Fruit fly (Drosophila melanogaster) whole organism, embryonic: ENCODE measurements around the gene CG15247.

Source experiments
- ATbp ChIP-seq: fragments of 200-800 bp; sonication (Bioruptor generic); optimal IDR thresholded peaks from 2 replicates; lab custom pipeline; 2017; ENCODE audit warnings: missing biosample characterization, mild to moderate bottlenecking, missing genetic modification characterization, missing genetic modification reagents
- Ada2b ChIP-seq: fragments of 200-800 bp; sonication (Bioruptor generic); IDR thresholded peaks from 2 replicates; pipeline ENCODE4 v1.3.6; 2022; ENCODE audit warnings: missing biosample characterization, missing genetic modification characterization
- CG10147 ChIP-seq: fragments of 200-800 bp; sonication (Bioruptor generic); optimal IDR thresholded peaks from 2 replicates; lab custom pipeline; 2019; ENCODE audit warnings: missing biosample characterization, mild to moderate bottlenecking, missing genetic modification characterization, moderate library complexity
- CG1024 ChIP-seq: fragments of 200-800 bp; sonication (Bioruptor generic); IDR thresholded peaks from 2 replicates; pipeline ENCODE4 v1.3.6; 2022; ENCODE audit warnings: missing biosample characterization, missing genetic modification characterization
- CG10366 ChIP-seq: fragments of 200-800 bp; sonication (Bioruptor generic); IDR thresholded peaks from 2 replicates; pipeline ENCODE4 v1.3.6; 2022; ENCODE audit warnings: missing biosample characterization, missing genetic modification characterization
- CG12219 ChIP-seq: fragments of 200-800 bp; sonication (Bioruptor generic); optimal IDR thresholded peaks from 3 replicates; lab custom pipeline; 2018; ENCODE audit warnings: missing biosample characterization, mild to moderate bottlenecking, missing genetic modification characterization
- CG13287 ChIP-seq: fragments of 200-800 bp; sonication (Bioruptor generic); IDR thresholded peaks from 2 replicates; pipeline ENCODE4 v1.3.6; 2022; ENCODE audit warnings: missing biosample characterization, missing genetic modification characterization; ENCODE audit not compliant: partially characterized antibody
- CG15269 ChIP-seq: fragments of 200-800 bp; sonication (Bioruptor generic); optimal IDR thresholded peaks from 2 replicates; lab custom pipeline; 2018; ENCODE audit warnings: missing biosample characterization, mild to moderate bottlenecking, missing genetic modification characterization, moderate library complexity
- CG15601 ChIP-seq: fragments of 200-800 bp; sonication (Bioruptor generic); optimal IDR thresholded peaks from 3 replicates; lab custom pipeline; 2019; ENCODE audit warnings: missing biosample characterization, mild to moderate bottlenecking, missing genetic modification characterization, moderate library complexity
- CG1603 ChIP-seq: fragments of 200-800 bp; sonication (Bioruptor generic); optimal IDR thresholded peaks from 2 replicates; lab custom pipeline; 2019; ENCODE audit warnings: missing biosample characterization, mild to moderate bottlenecking, missing genetic modification characterization, moderate library complexity
- CG17328 ChIP-seq: fragments of 200-800 bp; sonication (Bioruptor generic); IDR thresholded peaks from 2 replicates; pipeline ENCODE4 v1.3.6; 2022; ENCODE audit warnings: missing biosample characterization, missing genetic modification characterization
- CG18262 ChIP-seq: fragments of 200-800 bp; optimal IDR thresholded peaks from 3 replicates; lab custom pipeline; 2019; ENCODE audit warnings: missing biosample characterization, mild to moderate bottlenecking, missing genetic modification characterization, moderate library complexity
- CG2678 ChIP-seq: fragments of 200-800 bp; sonication (Bioruptor generic); optimal IDR thresholded peaks from 3 replicates; lab custom pipeline; 2019; ENCODE audit warnings: missing biosample characterization, mild to moderate bottlenecking, missing genetic modification characterization, moderate library complexity
- CG2712 ChIP-seq: fragments of 200-800 bp; optimal IDR thresholded peaks from 3 replicates; lab custom pipeline; 2019; ENCODE audit warnings: missing biosample characterization, mild to moderate bottlenecking, missing genetic modification characterization, moderate library complexity
- CG30403 ChIP-seq: fragments of 200-800 bp; sonication (Bioruptor generic); optimal IDR thresholded peaks from 3 replicates; lab custom pipeline; 2016; ENCODE audit warnings: missing biosample characterization, missing genetic modification characterization
- CG3847 ChIP-seq: fragments of 200-800 bp; sonication (Bioruptor generic); IDR thresholded peaks from 2 replicates; pipeline ENCODE4 v1.3.6; 2022; ENCODE audit warnings: missing biosample characterization, missing genetic modification characterization
- CG4328 ChIP-seq: fragments of 200-800 bp; sonication (Bioruptor generic); optimal IDR thresholded peaks from 3 replicates; lab custom pipeline; 2017; ENCODE audit warnings: missing biosample characterization, missing genetic modification reagents, missing genetic modification characterization
- CG4424 ChIP-seq: fragments of 200-800 bp; sonication (Bioruptor generic); optimal IDR thresholded peaks from 3 replicates; lab custom pipeline; 2016; ENCODE audit warnings: missing biosample characterization, missing genetic modification characterization
- CG7271 ChIP-seq: fragments of 200-800 bp; sonication (Bioruptor generic); optimal IDR thresholded peaks from 2 replicates; lab custom pipeline; 2018; ENCODE audit warnings: missing biosample characterization, mild to moderate bottlenecking, missing genetic modification characterization, moderate library complexity
- CG7839 ChIP-seq: fragments of 200-800 bp; sonication (Bioruptor generic); optimal IDR thresholded peaks from 3 replicates; lab custom pipeline; 2018; ENCODE audit warnings: missing biosample characterization, mild to moderate bottlenecking, missing genetic modification characterization, moderate library complexity
- CG8388 ChIP-seq: fragments of 200-800 bp; sonication (Bioruptor generic); optimal IDR thresholded peaks from 2 replicates; lab custom pipeline; 2019; ENCODE audit warnings: missing biosample characterization, mild to moderate bottlenecking, missing genetic modification characterization, moderate library complexity
- CG9797 ChIP-seq: fragments of 200-800 bp; sonication (Bioruptor generic); optimal IDR thresholded peaks from 3 replicates; lab custom pipeline; 2018; ENCODE audit warnings: missing biosample characterization, mild to moderate bottlenecking, missing genetic modification characterization
- D19A ChIP-seq: fragments of 200-800 bp; optimal IDR thresholded peaks from 3 replicates; lab custom pipeline; 2019; ENCODE audit warnings: missing biosample characterization, mild to moderate bottlenecking, missing genetic modification characterization, moderate library complexity
- Deaf1 ChIP-seq: fragments of 200-800 bp; optimal IDR thresholded peaks from 3 replicates; lab custom pipeline; 2019; ENCODE audit warnings: missing biosample characterization, mild to moderate bottlenecking, missing genetic modification characterization, moderate library complexity
- Dip2 ChIP-seq: fragments of 200-800 bp; sonication (Bioruptor generic); IDR thresholded peaks from 2 replicates; pipeline ENCODE4 v1.3.6; 2022; ENCODE audit warnings: missing biosample characterization, missing genetic modification characterization
- Dp ChIP-seq: fragments of 200-800 bp; sonication (Bioruptor generic); optimal IDR thresholded peaks from 2 replicates; lab custom pipeline; 2018; ENCODE audit warnings: missing biosample characterization, mild to moderate bottlenecking, missing genetic modification characterization, moderate library complexity
- HHEX ChIP-seq: fragments of 200-800 bp; sonication (Bioruptor generic); optimal IDR thresholded peaks from 3 replicates; lab custom pipeline; 2017; ENCODE audit warnings: missing biosample characterization, mild to moderate bottlenecking, missing genetic modification characterization, missing genetic modification reagents
- HmgD ChIP-seq: fragments of 200-800 bp; sonication (Bioruptor generic); optimal IDR thresholded peaks from 3 replicates; lab custom pipeline; 2016; ENCODE audit warnings: missing biosample characterization, missing genetic modification characterization
- Hr78 ChIP-seq, 2 experiments: fragments of 200-800 bp in 1 of 2; fragments of >200 bp in 1 of 2; sonication (Bioruptor generic) in 1 of 2; optimal IDR thresholded peaks; 2 replicates each; lab custom pipeline; 2017 to 2019; ENCODE audit warnings: missing biosample characterization in 2 of 2, missing genetic modification characterization in 2 of 2, mild to moderate bottlenecking in 1 of 2, moderate library complexity in 1 of 2
- Kr ChIP-seq: fragments of 200-800 bp; sonication (Bioruptor generic); optimal IDR thresholded peaks from 2 replicates; lab custom pipeline; 2017; ENCODE audit warnings: missing biosample characterization, mild to moderate bottlenecking, missing genetic modification characterization
- Lpt ChIP-seq: fragments of >200 bp; optimal IDR thresholded peaks from 2 replicates; lab custom pipeline; 2018; ENCODE audit warnings: missing biosample characterization, missing genetic modification characterization
- Poxn ChIP-seq: fragments of 200-800 bp; sonication (Bioruptor generic); IDR thresholded peaks from 2 replicates; pipeline ENCODE4 v1.3.6; 2022; ENCODE audit warnings: missing biosample characterization, missing genetic modification characterization
- Sox102F ChIP-seq: fragments of 200-800 bp; sonication (Bioruptor generic); optimal IDR thresholded peaks from 2 replicates; lab custom pipeline; 2018; ENCODE audit warnings: missing biosample characterization, mild to moderate bottlenecking, missing genetic modification characterization, moderate library complexity
- Ssrp ChIP-seq: fragments of 200-800 bp; sonication (Bioruptor generic); optimal IDR thresholded peaks from 2 replicates; lab custom pipeline; 2018; ENCODE audit warnings: missing biosample characterization, mild to moderate bottlenecking, missing genetic modification characterization, moderate library complexity
- aop ChIP-seq: fragments of 200-800 bp; sonication (Bioruptor generic); IDR thresholded peaks from 2 replicates; pipeline ENCODE4 v1.3.6; 2022; ENCODE audit warnings: missing biosample characterization, missing genetic modification characterization
- ap ChIP-seq: fragments of 200-800 bp; sonication (Bioruptor generic); IDR thresholded peaks from 2 replicates; pipeline ENCODE4 v1.3.6; 2022; ENCODE audit warnings: missing biosample characterization, missing genetic modification characterization
- az2 ChIP-seq: fragments of 200-800 bp; sonication (Bioruptor generic); optimal IDR thresholded peaks from 3 replicates; lab custom pipeline; 2016; ENCODE audit warnings: missing biosample characterization, missing genetic modification characterization
- bsh ChIP-seq, 2 experiments: fragments of 200-800 bp; sonication (Bioruptor generic); optimal IDR thresholded peaks; 2 replicates each; lab custom pipeline; 2017 to 2018; ENCODE audit warnings: mild to moderate bottlenecking in 2 of 2, missing biosample characterization in 2 of 2, missing genetic modification characterization in 2 of 2, moderate library complexity in 1 of 2
- crol ChIP-seq: fragments of 200-800 bp; sonication (Bioruptor generic); IDR thresholded peaks from 2 replicates; pipeline ENCODE4 v1.3.6; 2022; ENCODE audit warnings: missing biosample characterization, missing genetic modification characterization
- fd96Cb ChIP-seq: fragments of 200-800 bp; sonication (Bioruptor generic); optimal IDR thresholded peaks from 2 replicates; lab custom pipeline; 2018; ENCODE audit warnings: missing biosample characterization, mild to moderate bottlenecking, missing genetic modification characterization, moderate library complexity
- gsb-n ChIP-seq: fragments of 200-800 bp; sonication (Bioruptor generic); optimal IDR thresholded peaks from 3 replicates; lab custom pipeline; 2018; ENCODE audit warnings: missing biosample characterization, mild to moderate bottlenecking, missing genetic modification characterization
- ham ChIP-seq: fragments of 200-800 bp; sonication (Bioruptor generic); IDR thresholded peaks from 2 replicates; pipeline ENCODE4 v1.3.6; 2022; ENCODE audit warnings: missing biosample characterization, missing genetic modification characterization
- hb ChIP-seq: fragments of 200-800 bp; sonication (Bioruptor generic); IDR thresholded peaks from 3 replicates; pipeline ENCODE4 v1.3.6; 2022; ENCODE audit warnings: missing biosample characterization, missing genetic modification characterization; ENCODE audit not compliant: partially characterized antibody
- jumu ChIP-seq: fragments of 200-800 bp; sonication (Bioruptor generic); optimal IDR thresholded peaks from 3 replicates; lab custom pipeline; 2016; ENCODE audit warnings: missing biosample characterization, missing genetic modification characterization
- pnt ChIP-seq: fragments of 200-800 bp; sonication (Bioruptor generic); optimal IDR thresholded peaks from 3 replicates; lab custom pipeline; 2016; ENCODE audit warnings: missing biosample characterization, missing genetic modification characterization
- sisA ChIP-seq: fragments of 200-800 bp; sonication (Bioruptor generic); IDR thresholded peaks from 2 replicates; pipeline ENCODE4 v1.3.6; 2022; ENCODE audit warnings: missing biosample characterization, missing genetic modification characterization
- slbo ChIP-seq: fragments of 200-800 bp; sonication (Bioruptor generic); IDR thresholded peaks from 2 replicates; pipeline ENCODE4 v1.3.6; 2022; ENCODE audit warnings: missing biosample characterization, missing genetic modification characterization
- ssp ChIP-seq: fragments of 200-800 bp; sonication (Bioruptor generic); IDR thresholded peaks from 2 replicates; pipeline ENCODE4 v1.3.6; 2022; ENCODE audit warnings: missing biosample characterization, missing genetic modification characterization
- tx ChIP-seq: fragments of 200-800 bp; sonication (Bioruptor generic); optimal IDR thresholded peaks from 2 replicates; lab custom pipeline; 2016; ENCODE audit warnings: missing biosample characterization, missing genetic modification characterization
- usp ChIP-seq: fragments of >200 bp; optimal IDR thresholded peaks from 2 replicates; lab custom pipeline; 2017; ENCODE audit warnings: missing biosample characterization, missing genetic modification characterization

The CG15247 gene

dm6 chrX:9911751-9912150 lies 35.3 kb upstream of the CG15247 start (continued):
- TF ChIP-seq CG2712 (tag; lab: Kevin White, UChicago) (peak; percentile 39), crol (GFP tag; lab: Robert Waterston, UW) (no peak), ap (GFP tag; lab: Robert Waterston, UW) (no peak), CG2678 (tag; lab: Kevin White, UChicago) (peak; percentile 59), CG9797 (GFP tag; lab: Kevin White, UChicago) (no peak), CG12219 (GFP tag; lab: Kevin White, UChicago) (no peak), gsb-n (tag; lab: Kevin White, UChicago) (no peak), Ada2b (GFP tag; lab: Robert Waterston, UW) (peak; percentile 38; the same call in 1 of the 2 replicates), CG7839 (tag; lab: Kevin White, UChicago) (peak; percentile 56), aop (no peak), CG15269 (tag; lab: Kevin White, UChicago) (no peak), CG15601 (tag; lab: Kevin White, UChicago) (peak; percentile 22), ssp (GFP tag; lab: Robert Waterston, UW) (peak; percentile 34; the same call in 1 of the 2 replicates), az2 (GFP tag; lab: Kevin White, UChicago) (peak; percentile 4), CG8388 (GFP tag; lab: Kevin White, UChicago) (peak; percentile 36), Sox102F (peak; percentile 69), Poxn (no peak), HmgD (no peak), CG4328 (GFP tag; lab: Kevin White, UChicago) (no peak), CG1603 (tag; lab: Kevin White, UChicago) (peak; percentile 2), sisA (peak; percentile 60), Deaf1 (tag; lab: Kevin White, UChicago) (no peak), hb (GFP tag; lab: Robert Waterston, UW) (no peak), slbo (peak; percentile 32; the same call in 1 of the 2 replicates), CG10366 (GFP tag; lab: Robert Waterston, UW) (0 out of 2 replicates have a peak, but pooled peaks have one; percentile 22), D19A (tag; lab: Kevin White, UChicago) (peak; percentile 15), Ssrp (no peak), CG3847 (0 out of 2 replicates have a peak, but pooled peaks have one; percentile 12), ATbp (GFP tag; lab: Kevin White, UChicago) (peak; percentile 65), Dp (no peak), Dip2 (no peak), CG17328 (GFP tag; lab: Robert Waterston, UW) (peak; percentile 43; the same call in 1 of the 2 replicates), CG1024 (GFP tag; lab: Robert Waterston, UW) (0 out of 2 replicates have a peak, but pooled peaks have one; percentile 22), ham (GFP tag; lab: Robert Waterston, UW) (no peak), pnt (GFP tag; lab: Kevin White, UChicago) (no peak), CG10147 (GFP tag; lab: Kevin White, UChicago) (no peak), fd96Cb (tag; lab: Kevin White, UChicago) (peak; percentile 55), usp (no peak), Kr (GFP tag; lab: Kevin White, UChicago) (no peak), CG4424 (peak; percentile 32), HHEX (peak; percentile 1), Hr78 (GFP tag; optimal IDR thresholded peaks at IDR 0.05; lab: Kevin White, UChicago) (peak in 1 of 2 experiments; percentile 64), bsh (GFP tag; optimal IDR thresholded peaks at IDR 0.05; lab: Kevin White, UChicago) (peak in 1 of 2 experiments; percentile 56), CG13287 (GFP tag; lab: Robert Waterston, UW) (no peak), CG30403 (GFP tag; lab: Kevin White, UChicago) (peak; percentile 15), tx (GFP tag; lab: Kevin White, UChicago) (no peak), Lpt (GFP tag; lab: Kevin White, UChicago) (no peak), jumu (GFP tag; lab: Kevin White, UChicago) (no peak), CG18262 (tag; lab: Kevin White, UChicago) (peak; percentile 20), CG7271 (tag; lab: Kevin White, UChicago) (no peak)
